Worm (Caenorhabditis elegans) whole organism, midembryonic: Measurements from ENCODE around the gene vab-8.

ENCODE experiments used
- T22C8.4 ChIP-seq: fragments of 200-800 bp; sonication (Bioruptor generic); IDR thresholded peaks from 2 replicates; pipeline ENCODE4 v1.3.6; 2022; ENCODE audit warnings: missing genetic modification characterization, missing compliant biosample characterization
- cog-1 ChIP-seq: sonication (generic microtip); optimal IDR thresholded peaks from 2 replicates; lab custom pipeline; 2016; ENCODE audit warnings: missing genetic modification characterization, missing compliant biosample characterization
- flt-1 ChIP-seq: fragments of 200-800 bp; sonication (Bioruptor generic); IDR thresholded peaks from 2 replicates; pipeline ENCODE4 v1.3.6; 2022; ENCODE audit warnings: missing genetic modification characterization, missing compliant biosample characterization
- klf-2 ChIP-seq: fragments of 200-800 bp; sonication (Bioruptor generic); conservative IDR thresholded peaks from 2 replicates; pipeline ENCODE4 v1.3.6; 2022; ENCODE audit warnings: missing genetic modification reagents, missing genetic modification characterization, missing compliant biosample characterization
- med-1 ChIP-seq: sonication (generic microtip); optimal IDR thresholded peaks from 2 replicates; lab custom pipeline; 2017; ENCODE audit warnings: missing genetic modification characterization, mild to moderate bottlenecking, missing compliant biosample characterization, antibody characterized with exemption, missing genetic modification reagents; ENCODE audit not compliant: insufficient read depth
- ref-1 ChIP-seq: fragments of 200-800 bp; sonication (Bioruptor generic); conservative IDR thresholded peaks from 2 replicates; pipeline ENCODE4 v1.3.6; 2022; ENCODE audit warnings: missing genetic modification reagents, missing genetic modification characterization, missing compliant biosample characterization
- tab-1 ChIP-seq: fragments of 200-800 bp; sonication (Bioruptor generic); IDR thresholded peaks from 2 replicates; pipeline ENCODE4 v1.3.6; 2022; ENCODE audit warnings: missing genetic modification characterization, missing compliant biosample characterization
- ztf-23 ChIP-seq: fragments of 200-800 bp; sonication (Bioruptor generic); IDR thresholded peaks from 2 replicates; pipeline ENCODE4 v1.3.6; 2022; ENCODE audit warnings: missing genetic modification reagents, missing genetic modification characterization, missing compliant biosample characterization
- ztf-29 ChIP-seq: fragments of 200-800 bp; sonication (Bioruptor generic); IDR thresholded peaks from 2 replicates; pipeline ENCODE4 v1.3.6; 2022; ENCODE audit warnings: missing genetic modification reagents, missing genetic modification characterization, missing compliant biosample characterization

vab-8 gene

DNA sequence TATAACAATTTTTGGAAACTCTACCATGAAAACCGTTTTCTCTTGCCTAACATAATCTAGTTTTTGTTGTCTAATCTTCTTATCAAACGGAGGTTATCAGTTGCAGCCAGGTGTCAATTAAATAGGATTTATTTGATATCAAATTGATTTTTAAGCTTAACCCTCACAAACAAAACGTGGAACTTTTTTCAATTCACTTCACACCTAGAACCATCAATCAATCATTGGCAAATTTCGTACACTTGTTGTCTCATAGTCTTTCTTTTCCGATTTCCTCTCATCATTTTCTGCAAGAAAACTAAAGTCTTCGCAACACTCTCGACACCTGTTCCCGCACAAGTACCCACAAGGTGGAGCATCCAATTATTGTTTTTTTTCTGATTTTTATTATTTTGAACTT, 4.4 kb upstream of the vab-8 start:
- no peak for TF ChIP-seq ztf-23 (GFP tag; lab: Robert Waterston, UW)
- no peak for TF ChIP-seq med-1
- no peak for TF ChIP-seq cog-1 (tag; lab: Kevin White, UChicago)
- no peak for TF ChIP-seq ztf-29 (GFP tag; lab: Robert Waterston, UW)
- TF ChIP-seq T22C8.4 = no peak
- TF ChIP-seq ref-1 (GFP tag; lab: Robert Waterston, UW) = no peak

- TF ChIP-seq cog-1 (tag; lab: Kevin White, UChicago) = no peak
- no peak for TF ChIP-seq klf-2 (GFP tag; lab: Robert Waterston, UW)
- no peak for TF ChIP-seq ztf-29 (GFP tag; lab: Robert Waterston, UW)
- TF ChIP-seq tab-1 (GFP tag; lab: Robert Waterston, UW) = no peak
- no peak for TF ChIP-seq flt-1 (GFP tag; lab: Robert Waterston, UW)
- no peak for TF ChIP-seq med-1
- no peak for TF ChIP-seq ref-1 (GFP tag; lab: Robert Waterston, UW)
Measured at ce11 chrV:12209951-12210350, 3.2 kb upstream of the vab-8 start.

DNA sequence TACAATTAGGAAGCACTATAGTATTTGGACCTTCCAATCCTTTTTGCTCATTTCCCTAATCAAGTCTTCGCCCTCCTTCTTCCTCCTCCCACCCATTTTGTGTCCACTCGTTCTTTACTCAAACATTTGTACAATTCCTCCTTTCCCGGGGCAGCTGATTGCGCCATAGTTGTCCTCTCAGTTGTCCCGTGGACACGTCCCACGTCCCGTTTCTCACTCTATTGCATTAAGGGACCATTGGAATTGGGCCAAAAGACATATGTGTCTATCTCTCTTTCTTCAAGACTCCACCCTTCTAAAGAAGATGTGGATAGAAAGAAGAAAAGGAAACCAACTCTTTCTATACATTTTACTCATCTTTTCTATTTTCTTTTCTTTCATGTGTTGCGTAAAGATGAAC, 2.0 kb upstream of the vab-8 start:
- TF ChIP-seq ref-1 (GFP tag; lab: Robert Waterston, UW) = no peak
- TF ChIP-seq cog-1 (tag; lab: Kevin White, UChicago) = no peak
- no peak for TF ChIP-seq klf-2 (GFP tag; lab: Robert Waterston, UW)
- no peak for TF ChIP-seq flt-1 (GFP tag; lab: Robert Waterston, UW)
- no peak for TF ChIP-seq med-1

DNA sequence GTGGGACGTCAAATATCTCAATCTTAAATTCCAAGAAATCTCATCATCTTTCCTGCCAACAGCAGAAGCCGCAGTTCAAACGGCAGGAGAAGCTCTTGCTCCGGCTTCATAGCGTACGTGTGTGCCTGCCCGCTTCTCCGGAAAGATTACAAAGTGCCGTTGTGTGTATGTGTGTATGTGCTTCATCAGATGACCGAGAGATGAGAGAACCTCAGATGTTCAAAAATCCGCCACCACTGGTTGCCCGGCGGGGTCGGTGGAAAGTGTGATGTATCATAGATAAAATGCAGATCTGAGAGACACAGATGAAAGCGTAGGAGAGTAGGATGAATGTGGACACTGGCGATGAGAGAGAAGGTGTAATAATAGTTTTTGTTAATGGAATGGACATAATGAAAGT, 20.3 kb downstream of the vab-8 start:
- TF ChIP-seq klf-2 (GFP tag; lab: Robert Waterston, UW) = no peak
- no peak for TF ChIP-seq ztf-29 (GFP tag; lab: Robert Waterston, UW)
- TF ChIP-seq tab-1 (GFP tag; lab: Robert Waterston, UW) = no peak
- TF ChIP-seq T22C8.4 = no peak
- no peak for TF ChIP-seq med-1
- TF ChIP-seq ref-1 (GFP tag; lab: Robert Waterston, UW) = no peak
- no peak for TF ChIP-seq cog-1 (tag; lab: Kevin White, UChicago)
- TF ChIP-seq flt-1 (GFP tag; lab: Robert Waterston, UW) = no peak

DNA sequence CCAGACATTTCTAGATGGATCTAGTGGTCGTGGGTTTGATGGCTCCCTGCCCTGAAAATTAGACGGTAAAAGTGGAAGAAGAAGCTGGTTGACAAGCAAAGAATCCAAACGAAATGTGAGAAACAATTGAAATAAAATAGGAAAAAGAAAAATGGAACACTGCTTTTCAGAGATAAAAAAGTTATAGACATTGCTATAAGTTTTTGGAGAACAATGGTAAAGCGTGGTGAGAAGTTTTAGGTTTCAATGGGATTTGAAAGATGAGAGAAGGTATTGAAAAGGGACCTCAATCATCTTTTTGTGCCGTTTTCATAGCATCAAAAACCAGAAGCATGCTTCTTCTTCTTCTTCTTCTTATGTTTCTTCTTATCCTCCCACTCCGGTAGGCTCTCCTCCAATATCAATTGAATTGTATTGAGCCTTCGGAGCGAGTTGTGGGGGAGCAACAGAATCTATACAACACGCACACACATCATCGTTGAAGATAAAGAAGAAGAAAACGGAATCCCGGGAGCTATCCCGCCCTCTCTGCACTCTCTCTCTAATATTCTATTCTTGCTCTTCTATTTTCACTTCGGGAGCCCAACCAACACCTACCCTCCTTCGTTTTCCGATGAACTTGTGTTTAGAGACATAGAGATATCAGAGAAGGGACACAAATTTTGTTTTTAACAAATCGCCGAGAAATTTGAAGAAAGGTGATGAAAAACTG, 21.3 kb downstream of the vab-8 start, which contains the start of gene myo-3:
TSS of gene myo-3 (minus strand) at position 51 of the 712 bp plus-strand sequence.
- TF ChIP-seq klf-2 (GFP tag; lab: Robert Waterston, UW) = no peak
- no peak for TF ChIP-seq flt-1 (GFP tag; lab: Robert Waterston, UW)

DNA sequence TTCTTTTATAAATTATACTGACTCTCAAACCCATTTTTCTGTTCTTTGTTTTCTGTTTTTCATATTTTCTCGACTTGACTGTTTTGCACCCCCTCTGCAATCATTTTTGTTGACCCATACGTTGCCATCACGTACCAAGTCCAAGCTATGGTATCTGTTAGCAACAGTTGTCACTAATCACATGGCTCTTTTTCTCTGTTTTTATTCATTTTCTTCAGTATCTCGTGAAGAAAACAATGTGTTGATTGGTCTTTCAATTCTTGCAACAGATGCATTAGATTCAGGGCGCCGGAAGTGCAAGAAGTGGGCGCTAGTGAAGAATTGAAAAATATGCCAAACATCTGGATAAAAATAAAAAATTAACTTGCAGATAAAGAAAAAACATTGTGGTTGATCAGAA, 22.4 kb downstream of the vab-8 start:
- no peak for TF ChIP-seq T22C8.4
- TF ChIP-seq ztf-29 (GFP tag; lab: Robert Waterston, UW) = no peak
- no peak for TF ChIP-seq flt-1 (GFP tag; lab: Robert Waterston, UW)
- no peak for TF ChIP-seq ref-1 (GFP tag; lab: Robert Waterston, UW)
- TF ChIP-seq cog-1 (tag; lab: Kevin White, UChicago) = no peak
- no peak for TF ChIP-seq med-1

ce11 chrV:12241126-12241525, 28.0 kb downstream of the vab-8 start, which contains the start of gene ttr-22:
ttr-22 (plus strand) TSS chrV:12241426.
- TF ChIP-seq klf-2 (GFP tag; lab: Robert Waterston, UW) = no peak
- no peak for TF ChIP-seq cog-1 (tag; lab: Kevin White, UChicago)
- TF ChIP-seq T22C8.4 = no peak
- TF ChIP-seq ztf-23 (GFP tag; lab: Robert Waterston, UW) = no peak
- TF ChIP-seq flt-1 (GFP tag; lab: Robert Waterston, UW) = no peak
- no peak for TF ChIP-seq ref-1 (GFP tag; lab: Robert Waterston, UW)
- TF ChIP-seq tab-1 (GFP tag; lab: Robert Waterston, UW) = no peak
- TF ChIP-seq med-1 = no peak
- no peak for TF ChIP-seq ztf-29 (GFP tag; lab: Robert Waterston, UW)

DNA sequence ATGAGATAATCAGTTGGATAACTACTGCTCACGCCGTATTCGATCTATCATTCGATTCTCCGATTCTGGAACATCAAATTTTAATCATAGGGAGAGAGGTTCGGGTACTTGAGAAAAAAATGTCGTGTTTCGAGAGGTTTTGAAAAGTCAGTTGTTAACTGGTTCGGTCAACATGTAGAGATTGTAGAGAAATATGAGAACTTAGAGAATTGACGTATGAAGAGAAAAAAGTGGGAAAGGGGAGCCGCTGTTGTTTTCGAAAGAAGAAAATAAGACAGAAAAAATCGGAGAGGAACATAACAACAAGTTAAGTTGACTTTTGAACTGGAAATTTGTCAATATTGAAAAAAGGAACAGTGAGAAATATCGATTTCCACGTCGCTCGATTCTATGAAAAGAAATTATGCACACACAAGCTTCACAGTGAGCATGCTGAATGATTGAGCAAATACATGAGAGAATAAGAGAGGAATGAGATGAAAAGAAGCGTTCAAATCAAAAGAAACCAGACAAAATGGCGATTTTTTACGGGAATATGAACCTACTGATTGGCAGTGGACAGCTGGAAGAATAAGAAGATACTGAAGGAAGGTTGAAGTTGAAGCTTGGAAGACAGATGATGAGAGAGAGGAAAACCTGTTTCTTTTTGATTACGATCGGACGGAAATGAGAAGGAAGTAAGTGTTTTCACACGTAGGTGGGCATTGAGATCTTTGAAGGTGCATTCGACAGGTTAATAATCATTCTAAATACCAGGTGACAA, 32.0 kb downstream of the vab-8 start, which contains the start of the genes T04H1.13, slfl-5 and rad-50:
TSS of gene T04H1.13 (minus strand) at position 51 of the 763 bp plus-strand sequence.
TSS of gene slfl-5 (minus strand) at position 65 of the 763 bp plus-strand sequence.
TSS of gene rad-50 (plus strand) at position 667 of the 763 bp plus-strand sequence.
- TF ChIP-seq med-1 (no peak), ztf-29 (GFP tag; lab: Robert Waterston, UW) (no peak), T22C8.4 (no peak), tab-1 (GFP tag; lab: Robert Waterston, UW) (no peak), flt-1 (GFP tag; lab: Robert Waterston, UW) (no peak), ztf-23 (GFP tag; lab: Robert Waterston, UW) (no peak), klf-2 (GFP tag; lab: Robert Waterston, UW) (no peak), cog-1 (tag; lab: Kevin White, UChicago) (no peak), ref-1 (GFP tag; lab: Robert Waterston, UW) (no peak)

ce11 chrV:12245777-12246452, 32.8 kb downstream of the vab-8 start:
- no peak for TF ChIP-seq med-1
- no peak for TF ChIP-seq tab-1 (GFP tag; lab: Robert Waterston, UW)
- no peak for TF ChIP-seq cog-1 (tag; lab: Kevin White, UChicago)
